Fruit fly (Drosophila melanogaster) whole organism, embryonic: ENCODE measurements around the gene Fatp1.

ENCODE experiments used
- Aef1 ChIP-seq: fragments of 200-800 bp; sonication (Bioruptor generic); IDR thresholded peaks from 3 replicates; pipeline ENCODE4 v1.3.6; 2022; ENCODE audit warnings: missing biosample characterization, missing genetic modification characterization
- CG10565 ChIP-seq: fragments of 200-800 bp; sonication (Bioruptor generic); optimal IDR thresholded peaks from 3 replicates; lab custom pipeline; 2016; ENCODE audit warnings: missing biosample characterization, mild to moderate bottlenecking, missing genetic modification characterization
- CG10654 ChIP-seq: fragments of 200-800 bp; sonication (Bioruptor generic); optimal IDR thresholded peaks from 2 replicates; lab custom pipeline; 2016; ENCODE audit warnings: missing biosample characterization, missing genetic modification characterization
- CG11696 ChIP-seq: fragments of 200-800 bp; sonication (Bioruptor generic); IDR thresholded peaks from 2 replicates; pipeline ENCODE4 v1.3.6; 2022; ENCODE audit warnings: missing biosample characterization, missing genetic modification characterization
- CG12155 ChIP-seq: fragments of 200-800 bp; sonication (Bioruptor generic); optimal IDR thresholded peaks from 3 replicates; lab custom pipeline; 2016; ENCODE audit warnings: missing biosample characterization, missing genetic modification characterization
- CG13296 ChIP-seq: fragments of 200-800 bp; sonication (Bioruptor generic); optimal IDR thresholded peaks from 3 replicates; lab custom pipeline; 2018; ENCODE audit warnings: missing biosample characterization, mild to moderate bottlenecking, missing genetic modification characterization
- CG14710 ChIP-seq: fragments of 200-800 bp; sonication (Bioruptor generic); optimal IDR thresholded peaks from 3 replicates; lab custom pipeline; 2019; ENCODE audit warnings: missing biosample characterization, mild to moderate bottlenecking, missing genetic modification characterization, moderate library complexity
- CG15514 ChIP-seq: fragments of 200-800 bp; sonication (Bioruptor generic); optimal IDR thresholded peaks from 3 replicates; lab custom pipeline; 2017; ENCODE audit warnings: missing biosample characterization, missing genetic modification characterization, mild to moderate bottlenecking, moderate library complexity, missing genetic modification reagents
- CG1602 ChIP-seq: fragments of 200-800 bp; sonication (Bioruptor generic); optimal IDR thresholded peaks from 3 replicates; lab custom pipeline; 2016; ENCODE audit warnings: missing biosample characterization, missing genetic modification characterization
- CG16779 ChIP-seq: fragments of 200-800 bp; sonication (Bioruptor generic); IDR thresholded peaks from 2 replicates; pipeline ENCODE4 v1.3.6; 2022; ENCODE audit warnings: missing biosample characterization, missing genetic modification characterization
- CG17912 ChIP-seq: fragments of 200-800 bp; sonication (Bioruptor generic); optimal IDR thresholded peaks from 2 replicates; lab custom pipeline; 2018; ENCODE audit warnings: missing biosample characterization, mild to moderate bottlenecking, missing genetic modification characterization
- CG30403 ChIP-seq: fragments of 200-800 bp; sonication (Bioruptor generic); optimal IDR thresholded peaks from 3 replicates; lab custom pipeline; 2016; ENCODE audit warnings: missing biosample characterization, missing genetic modification characterization
- CG32767 ChIP-seq: fragments of 200-800 bp; sonication (Bioruptor generic); IDR thresholded peaks from 2 replicates; pipeline ENCODE4 v1.3.6; 2022; ENCODE audit warnings: missing biosample characterization, missing genetic modification characterization
- CG33213 ChIP-seq: fragments of 200-800 bp; sonication (Bioruptor generic); optimal IDR thresholded peaks from 3 replicates; lab custom pipeline; 2016; ENCODE audit warnings: missing biosample characterization, missing genetic modification characterization
- CG4854 ChIP-seq: fragments of 200-800 bp; sonication (Bioruptor generic); optimal IDR thresholded peaks from 2 replicates; lab custom pipeline; 2016; ENCODE audit warnings: missing biosample characterization, missing genetic modification characterization, inconsistent platforms
- CG6254 ChIP-seq: fragments of 200-800 bp; sonication (Bioruptor generic); optimal IDR thresholded peaks from 3 replicates; lab custom pipeline; 2017; ENCODE audit warnings: mild to moderate bottlenecking, missing biosample characterization, missing genetic modification reagents, missing genetic modification characterization
- CG7271 ChIP-seq: fragments of 200-800 bp; sonication (Bioruptor generic); optimal IDR thresholded peaks from 2 replicates; lab custom pipeline; 2018; ENCODE audit warnings: missing biosample characterization, mild to moderate bottlenecking, missing genetic modification characterization, moderate library complexity
- CG8281 ChIP-seq: fragments of 200-800 bp; sonication (Bioruptor generic); optimal IDR thresholded peaks from 2 replicates; lab custom pipeline; 2018; ENCODE audit warnings: missing biosample characterization, mild to moderate bottlenecking, missing genetic modification characterization, moderate library complexity
- CG9797 ChIP-seq: fragments of 200-800 bp; sonication (Bioruptor generic); optimal IDR thresholded peaks from 3 replicates; lab custom pipeline; 2018; ENCODE audit warnings: missing biosample characterization, mild to moderate bottlenecking, missing genetic modification characterization
- CG9876 ChIP-seq: fragments of 200-800 bp; sonication (Bioruptor generic); optimal IDR thresholded peaks from 2 replicates; lab custom pipeline; 2016; ENCODE audit warnings: missing biosample characterization, missing genetic modification characterization
- Dref ChIP-seq: fragments of 200-800 bp; sonication (Bioruptor generic); IDR thresholded peaks from 2 replicates; pipeline ENCODE4 v1.3.6; 2022; ENCODE audit warnings: missing biosample characterization, missing genetic modification characterization
- Ets97D ChIP-seq: fragments of 200-800 bp; sonication (Bioruptor generic); optimal IDR thresholded peaks from 3 replicates; lab custom pipeline; 2016; ENCODE audit warnings: missing biosample characterization, missing genetic modification characterization
- Fer2 ChIP-seq: fragments of 200-800 bp; sonication (Bioruptor generic); optimal IDR thresholded peaks from 2 replicates; lab custom pipeline; 2018; ENCODE audit warnings: missing biosample characterization, mild to moderate bottlenecking, missing genetic modification characterization, moderate library complexity
- H15 ChIP-seq: fragments of 200-800 bp; sonication (Bioruptor generic); IDR thresholded peaks from 3 replicates; pipeline ENCODE4 v1.3.6; 2022; ENCODE audit warnings: missing biosample characterization, missing genetic modification characterization
- Hmr ChIP-seq: fragments of 200-800 bp; sonication (Bioruptor generic); optimal IDR thresholded peaks from 3 replicates; lab custom pipeline; 2017; ENCODE audit warnings: mild to moderate bottlenecking, missing biosample characterization, missing genetic modification reagents, missing genetic modification characterization
- MTF-1 ChIP-seq: fragments of 200-800 bp; sonication (Bioruptor generic); optimal IDR thresholded peaks from 2 replicates; lab custom pipeline; 2018; ENCODE audit warnings: missing biosample characterization, mild to moderate bottlenecking, missing genetic modification characterization, borderline replicate concordance
- Max ChIP-seq: fragments of 200-800 bp; sonication (Bioruptor generic); optimal IDR thresholded peaks from 2 replicates; lab custom pipeline; 2016; ENCODE audit warnings: missing biosample characterization, mild to moderate bottlenecking, missing genetic modification characterization
- Oli ChIP-seq: fragments of 200-800 bp; sonication (Bioruptor generic); optimal IDR thresholded peaks from 2 replicates; lab custom pipeline; 2018; ENCODE audit warnings: missing biosample characterization, mild to moderate bottlenecking, missing genetic modification characterization, moderate library complexity
- Opbp ChIP-seq: fragments of 200-800 bp; sonication (Bioruptor generic); IDR thresholded peaks from 3 replicates; pipeline ENCODE4 v1.3.6; 2022; ENCODE audit warnings: missing biosample characterization, missing genetic modification characterization; ENCODE audit not compliant: partially characterized antibody
- Poxn ChIP-seq: fragments of 200-800 bp; sonication (Bioruptor generic); IDR thresholded peaks from 2 replicates; pipeline ENCODE4 v1.3.6; 2022; ENCODE audit warnings: missing biosample characterization, missing genetic modification characterization
- Rx ChIP-seq: fragments of 200-800 bp; sonication (Bioruptor generic); IDR thresholded peaks from 2 replicates; pipeline ENCODE4 v1.3.6; 2022; ENCODE audit warnings: missing biosample characterization, missing genetic modification characterization
- Sin3A ChIP-seq: fragments of >200 bp; optimal IDR thresholded peaks from 2 replicates; lab custom pipeline; 2018
- Ssrp ChIP-seq: fragments of 200-800 bp; sonication (Bioruptor generic); optimal IDR thresholded peaks from 2 replicates; lab custom pipeline; 2018; ENCODE audit warnings: missing biosample characterization, mild to moderate bottlenecking, missing genetic modification characterization, moderate library complexity
- abd-A ChIP-seq: fragments of 200-800 bp; sonication (Bioruptor generic); optimal IDR thresholded peaks from 3 replicates; lab custom pipeline; 2019; ENCODE audit warnings: missing biosample characterization, mild to moderate bottlenecking, missing genetic modification characterization, moderate library complexity
- ara ChIP-seq: fragments of 200-800 bp; sonication (Bioruptor generic); IDR thresholded peaks from 2 replicates; pipeline ENCODE4 v1.3.6; 2022; ENCODE audit warnings: missing biosample characterization, missing genetic modification characterization
- ase ChIP-seq: fragments of 200-800 bp; sonication (Bioruptor generic); IDR thresholded peaks from 3 replicates; pipeline ENCODE4 v1.3.6; 2022; ENCODE audit warnings: missing biosample characterization, missing genetic modification characterization
- br ChIP-seq: fragments of >200 bp; optimal IDR thresholded peaks from 2 replicates; lab custom pipeline; 2017
- cad ChIP-seq: fragments of >200 bp; optimal IDR thresholded peaks from 2 replicates; lab custom pipeline; 2017; ENCODE audit warnings: missing biosample characterization, missing genetic modification characterization
- cg ChIP-seq: fragments of 200-800 bp; sonication (Bioruptor generic); optimal IDR thresholded peaks from 3 replicates; lab custom pipeline; 2019; ENCODE audit warnings: missing biosample characterization, mild to moderate bottlenecking, missing genetic modification characterization, moderate library complexity
- grn ChIP-seq: fragments of 200-800 bp; sonication (Bioruptor generic); optimal IDR thresholded peaks from 3 replicates; lab custom pipeline; 2017; ENCODE audit warnings: missing biosample characterization, missing genetic modification characterization
- kni ChIP-seq: fragments of 200-800 bp; sonication (Bioruptor generic); optimal IDR thresholded peaks from 3 replicates; lab custom pipeline; 2017; ENCODE audit warnings: mild to moderate bottlenecking, missing biosample characterization, missing genetic modification reagents, missing genetic modification characterization
- maf-S ChIP-seq: fragments of 200-800 bp; sonication (Bioruptor generic); optimal IDR thresholded peaks from 2 replicates; lab custom pipeline; 2016; ENCODE audit warnings: missing biosample characterization, missing genetic modification characterization
- nom ChIP-seq: fragments of 200-800 bp; sonication (Bioruptor generic); optimal IDR thresholded peaks from 2 replicates; lab custom pipeline; 2017; ENCODE audit warnings: missing biosample characterization, missing genetic modification characterization, mild to moderate bottlenecking, moderate library complexity, missing genetic modification reagents
- run ChIP-seq: fragments of 200-800 bp; sonication (Bioruptor generic); optimal IDR thresholded peaks from 3 replicates; lab custom pipeline; 2018; ENCODE audit warnings: missing biosample characterization, mild to moderate bottlenecking, missing genetic modification characterization
- ssp ChIP-seq: fragments of 200-800 bp; sonication (Bioruptor generic); IDR thresholded peaks from 2 replicates; pipeline ENCODE4 v1.3.6; 2022; ENCODE audit warnings: missing biosample characterization, missing genetic modification characterization
- toy ChIP-seq: fragments of 200-800 bp; sonication (Bioruptor generic); IDR thresholded peaks from 2 replicates; pipeline ENCODE4 v1.3.6; 2022; ENCODE audit warnings: missing biosample characterization, missing genetic modification characterization
- twi ChIP-seq: fragments of 200-800 bp; optimal IDR thresholded peaks from 2 replicates; lab custom pipeline; 2019; ENCODE audit warnings: missing biosample characterization, mild to moderate bottlenecking, missing genetic modification characterization, moderate library complexity
- tx ChIP-seq: fragments of 200-800 bp; sonication (Bioruptor generic); optimal IDR thresholded peaks from 2 replicates; lab custom pipeline; 2016; ENCODE audit warnings: missing biosample characterization, missing genetic modification characterization
- vfl ChIP-seq: fragments of 200-800 bp; sonication (Bioruptor generic); optimal IDR thresholded peaks from 2 replicates; lab custom pipeline; 2016; ENCODE audit warnings: missing biosample characterization, missing genetic modification characterization
- wor ChIP-seq: fragments of 200-800 bp; sonication (Bioruptor generic); IDR thresholded peaks from 2 replicates; pipeline ENCODE4 v1.3.6; 2022; ENCODE audit warnings: missing biosample characterization, missing genetic modification characterization
- zfh1 ChIP-seq: fragments of 200-800 bp; sonication (Bioruptor generic); IDR thresholded peaks from 3 replicates; pipeline ENCODE4 v1.3.6; 2022; ENCODE audit warnings: missing biosample characterization, missing genetic modification characterization

The Fatp1 gene

DNA sequence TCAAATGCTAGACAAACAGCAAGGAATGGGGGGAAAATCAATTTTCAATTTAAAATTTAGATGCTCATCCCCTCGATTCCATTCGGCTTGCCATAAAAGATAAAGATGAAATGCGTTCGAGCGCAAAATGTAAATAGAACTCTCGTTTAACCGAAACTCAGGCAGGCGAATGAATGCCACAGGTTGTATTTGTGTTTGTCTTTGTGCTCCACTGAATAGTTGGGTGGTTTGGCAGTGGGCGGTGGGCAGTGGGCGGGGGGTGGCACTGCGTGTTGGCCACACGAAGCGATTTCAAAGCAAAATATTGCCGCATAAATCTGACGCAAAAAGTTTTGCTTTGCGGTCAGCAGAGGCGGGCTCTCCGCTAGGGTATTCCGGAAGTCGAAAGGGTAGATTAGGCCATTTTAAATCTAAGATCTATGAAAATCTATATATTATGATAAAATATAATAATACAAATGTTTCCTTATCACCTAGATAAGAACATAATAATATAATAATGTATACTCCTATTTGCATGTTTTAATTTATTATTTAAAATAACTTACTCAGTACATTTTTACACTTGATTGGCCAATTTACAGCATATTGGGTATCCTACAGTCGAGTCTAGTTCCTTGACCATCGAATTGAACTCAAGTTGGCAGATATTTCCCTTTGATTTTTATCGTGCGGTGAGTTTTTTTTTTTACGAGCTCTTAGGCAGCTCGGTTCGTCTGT lies 5.3 kb upstream of the Fatp1 start (continued):
- TF ChIP-seq Fer2, result no peak
- TF ChIP-seq CG1602 (GFP tag; lab: Kevin White, UChicago), result peak; percentile 56
- peak; percentile 23; the same call in 1 of the 2 replicates for TF ChIP-seq Rx (GFP tag; lab: Robert Waterston, UW)
- peak; percentile 0 for TF ChIP-seq CG12155 (GFP tag; lab: Kevin White, UChicago)
- TF ChIP-seq CG4854 (GFP tag; lab: Kevin White, UChicago), result no peak
- TF ChIP-seq Hmr, result peak; percentile 79
- TF ChIP-seq CG30403 (GFP tag; lab: Kevin White, UChicago), result peak; percentile 77
- no peak for TF ChIP-seq Poxn
- TF ChIP-seq CG9876 (GFP tag; lab: Kevin White, UChicago), result no peak
- TF ChIP-seq H15 (GFP tag; lab: Robert Waterston, UW), result 0 out of 3 replicates have a peak, but pooled peaks have one; percentile 33
- TF ChIP-seq ase (GFP tag; lab: Robert Waterston, UW), result peak; percentile 60; the same call in 1 of the 3 replicates
- TF ChIP-seq toy, result no peak
- TF ChIP-seq Sin3A (lab: Kevin White, UChicago), result no peak
- TF ChIP-seq CG10565 (GFP tag; lab: Kevin White, UChicago), result no peak
- no peak for TF ChIP-seq vfl (GFP tag; lab: Kevin White, UChicago)
- no peak for TF ChIP-seq CG6254 (GFP tag; lab: Kevin White, UChicago)
- TF ChIP-seq CG8281 (tag; lab: Kevin White, UChicago), result peak; percentile 11
- TF ChIP-seq Dref (GFP tag; lab: Robert Waterston, UW), result no peak
- no peak for TF ChIP-seq CG17912
- TF ChIP-seq wor, result peak; percentile 58
- TF ChIP-seq nom (GFP tag; lab: Kevin White, UChicago), result no peak
- no peak for TF ChIP-seq kni
- no peak for TF ChIP-seq CG9797 (GFP tag; lab: Kevin White, UChicago)
- TF ChIP-seq CG7271 (tag; lab: Kevin White, UChicago), result no peak
- 0 out of 2 replicates have a peak, but pooled peaks have one; percentile 13 for TF ChIP-seq CG32767 (GFP tag; lab: Robert Waterston, UW)
- peak; percentile 47 for TF ChIP-seq run (tag; lab: Kevin White, UChicago)
- TF ChIP-seq ssp (GFP tag; lab: Robert Waterston, UW), result peak; percentile 61
- TF ChIP-seq CG33213, result no peak
- TF ChIP-seq CG15514 (GFP tag; lab: Kevin White, UChicago), result peak; percentile 33
- peak; percentile 50 for TF ChIP-seq CG13296
- TF ChIP-seq Aef1 (GFP tag; lab: Robert Waterston, UW), result peak; percentile 35; the same call in 1 of the 3 replicates
- TF ChIP-seq cad (GFP tag; lab: Kevin White, UChicago), result no peak
- TF ChIP-seq grn, result peak; percentile 23
- TF ChIP-seq ara (GFP tag; lab: Robert Waterston, UW), result peak; percentile 61
- no peak for TF ChIP-seq CG11696 (GFP tag; lab: Robert Waterston, UW)
- no peak for TF ChIP-seq maf-S (GFP tag; lab: Kevin White, UChicago)
- TF ChIP-seq Ssrp, result peak; percentile 60
- peak; percentile 13 for TF ChIP-seq CG14710 (tag; lab: Kevin White, UChicago)
- no peak for TF ChIP-seq br (lab: Kevin White, UChicago)
- TF ChIP-seq abd-A, result peak; percentile 62
- no peak for TF ChIP-seq tx (GFP tag; lab: Kevin White, UChicago)
- no peak for TF ChIP-seq twi
- TF ChIP-seq Oli, result peak; percentile 76
- no peak for TF ChIP-seq cg (GFP tag; lab: Kevin White, UChicago)
- TF ChIP-seq Opbp (GFP tag; lab: Robert Waterston, UW), result no peak
- no peak for TF ChIP-seq Max (GFP tag; lab: Kevin White, UChicago)
- TF ChIP-seq MTF-1 (GFP tag; lab: Kevin White, UChicago), result no peak
- no peak for TF ChIP-seq Ets97D (GFP tag; lab: Kevin White, UChicago)
- no peak for TF ChIP-seq CG16779 (GFP tag; lab: Robert Waterston, UW)
- no peak for TF ChIP-seq zfh1 (GFP tag; lab: Robert Waterston, UW)
- TF ChIP-seq CG10654, result peak; percentile 17
